Worm (Caenorhabditis elegans): ENCODE measurements around the gene pelo-1.

- TF ChIP-seq ZK546.5 (tag; optimal IDR thresholded peaks at IDR 0.05) (no peak), nhr-25 (tag; optimal IDR thresholded peaks at IDR 0.05) (no peak), daf-12 (tag; optimal IDR thresholded peaks at IDR 0.05) (no peak), fkh-10 (GFP tag; optimal IDR thresholded peaks at IDR 0.05) (no peak), nhr-11 (tag; optimal IDR thresholded peaks at IDR 0.05) (no peak), aly-2 (tag; optimal IDR thresholded peaks at IDR 0.05) (no peak), nhr-237 (tag; optimal IDR thresholded peaks at IDR 0.05) (no peak), ceh-9 (tag; optimal IDR thresholded peaks at IDR 0.05) (no peak), zag-1 (tag; optimal IDR thresholded peaks at IDR 0.05) (no peak)
Observed at ce11 chrIII:4152828-4153227, 51.2 kb downstream of the pelo-1 start.
